Fruit fly (Drosophila melanogaster) whole organism, wandering third instar larva: ENCODE data around the gene fzr.

Source experiments
- Abd-B ChIP-seq: fragments of >200 bp; optimal IDR thresholded peaks from 2 replicates; lab custom pipeline; 2017; ENCODE audit warnings: missing biosample characterization, missing genetic modification characterization
- CG32264 ChIP-seq: fragments of 200-800 bp; sonication (Bioruptor generic); optimal IDR thresholded peaks from 2 replicates; lab custom pipeline; 2016; ENCODE audit warnings: missing biosample characterization, missing genetic modification characterization
- CG9705 ChIP-seq: fragments of 200-800 bp; sonication (Bioruptor generic); optimal IDR thresholded peaks from 2 replicates; lab custom pipeline; 2018; ENCODE audit warnings: missing biosample characterization, mild to moderate bottlenecking, missing genetic modification characterization
- Dfd ChIP-seq: fragments of >200 bp; optimal IDR thresholded peaks from 2 replicates; lab custom pipeline; 2017; ENCODE audit warnings: missing biosample characterization, missing genetic modification characterization
- Hr78 ChIP-seq: fragments of >200 bp; optimal IDR thresholded peaks from 2 replicates; lab custom pipeline; 2017; ENCODE audit warnings: missing biosample characterization, missing genetic modification characterization
- Jra ChIP-seq: sonication (Bioruptor generic); optimal IDR thresholded peaks from 2 replicates; lab custom pipeline; 2016; ENCODE audit warnings: missing biosample characterization, missing genetic modification characterization
- Mio ChIP-seq: sonication (Bioruptor generic); optimal IDR thresholded peaks from 2 replicates; lab custom pipeline; 2016; ENCODE audit warnings: missing biosample characterization, missing genetic modification characterization
- Myc ChIP-seq: fragments of >200 bp; optimal IDR thresholded peaks from 2 replicates; lab custom pipeline; 2017
- N ChIP-seq: fragments of >200 bp; optimal IDR thresholded peaks from 2 replicates; lab custom pipeline; 2018; ENCODE audit warnings: missing biosample characterization, missing external identifiers, missing genetic modification characterization
- Rel ChIP-seq, 2 experiments: fragments of 200-800 bp; sonication (Bioruptor generic) in 1 of 2; optimal IDR thresholded peaks; 2 replicates in 1 of 2; 3 replicates in 1 of 2; lab custom pipeline; 2016 to 2019; ENCODE audit warnings: mild to moderate bottlenecking in 2 of 2, missing biosample characterization in 2 of 2, missing genetic modification characterization in 2 of 2, moderate library complexity in 1 of 2
- Vsx2 ChIP-seq: fragments of 200-300, 225-300 bp; sonication (Bioruptor generic); optimal IDR thresholded peaks from 2 replicates; lab custom pipeline; 2018; ENCODE audit warnings: missing biosample characterization, missing genetic modification characterization; ENCODE audit not compliant: partially characterized antibody
- br ChIP-seq: fragments of 200-800 bp; sonication (Bioruptor generic); optimal IDR thresholded peaks from 2 replicates; lab custom pipeline; 2016; ENCODE audit warnings: missing biosample characterization, missing genetic modification characterization
- brk ChIP-seq: fragments of 200-800 bp; sonication (Bioruptor generic); optimal IDR thresholded peaks from 2 replicates; lab custom pipeline; 2016; ENCODE audit warnings: missing biosample characterization, mild to moderate bottlenecking, missing genetic modification characterization
- dmrt93B ChIP-seq: fragments of 200-800 bp; sonication (Bioruptor generic); optimal IDR thresholded peaks from 2 replicates; lab custom pipeline; 2018; ENCODE audit warnings: missing biosample characterization, mild to moderate bottlenecking, missing genetic modification characterization
- ey ChIP-seq: fragments of 200-800 bp; sonication (Bioruptor generic); optimal IDR thresholded peaks from 2 replicates; lab custom pipeline; 2016; ENCODE audit warnings: missing biosample characterization, missing genetic modification characterization
- foxo ChIP-seq, 2 experiments: fragments of 200-800 bp; sonication (Bioruptor generic); optimal IDR thresholded peaks; 2 replicates in 1 of 2; 3 replicates in 1 of 2; lab custom pipeline; 2016 to 2017; ENCODE audit warnings: missing biosample characterization in 2 of 2, missing genetic modification characterization in 2 of 2
- h ChIP-seq: fragments of 200-800 bp; sonication (Bioruptor generic); optimal IDR thresholded peaks from 3 replicates; lab custom pipeline; 2016; ENCODE audit warnings: missing biosample characterization, mild to moderate bottlenecking, missing genetic modification characterization
- jim ChIP-seq: fragments of 175-275, 200-325 bp; sonication (Bioruptor generic); optimal IDR thresholded peaks from 2 replicates; lab custom pipeline; 2016; ENCODE audit warnings: missing biosample characterization, mild to moderate bottlenecking, missing genetic modification characterization
- pan ChIP-seq: fragments of >200 bp; optimal IDR thresholded peaks from 2 replicates; lab custom pipeline; 2017
- psq ChIP-seq: fragments of 200-800 bp; sonication (Bioruptor generic); optimal IDR thresholded peaks from 3 replicates; lab custom pipeline; 2017; ENCODE audit warnings: missing biosample characterization, mild to moderate bottlenecking, missing genetic modification characterization, moderate library complexity
- rgr ChIP-seq: fragments of 200-800 bp; sonication (Bioruptor generic); optimal IDR thresholded peaks from 3 replicates; lab custom pipeline; 2016; ENCODE audit warnings: missing biosample characterization, mild to moderate bottlenecking, missing genetic modification characterization
- sage ChIP-seq: fragments of 200-800 bp; sonication (Bioruptor generic); optimal IDR thresholded peaks from 2 replicates; lab custom pipeline; 2016; ENCODE audit warnings: missing biosample characterization, mild to moderate bottlenecking, missing genetic modification characterization
- usp ChIP-seq: fragments of >200 bp; optimal IDR thresholded peaks from 2 replicates; lab custom pipeline; 2017; ENCODE audit warnings: missing biosample characterization, missing genetic modification characterization
- woc ChIP-seq: sonication (Bioruptor generic); optimal IDR thresholded peaks from 2 replicates; lab custom pipeline; 2016; ENCODE audit warnings: missing biosample characterization, mild to moderate bottlenecking, missing genetic modification characterization

fzr gene

DNA sequence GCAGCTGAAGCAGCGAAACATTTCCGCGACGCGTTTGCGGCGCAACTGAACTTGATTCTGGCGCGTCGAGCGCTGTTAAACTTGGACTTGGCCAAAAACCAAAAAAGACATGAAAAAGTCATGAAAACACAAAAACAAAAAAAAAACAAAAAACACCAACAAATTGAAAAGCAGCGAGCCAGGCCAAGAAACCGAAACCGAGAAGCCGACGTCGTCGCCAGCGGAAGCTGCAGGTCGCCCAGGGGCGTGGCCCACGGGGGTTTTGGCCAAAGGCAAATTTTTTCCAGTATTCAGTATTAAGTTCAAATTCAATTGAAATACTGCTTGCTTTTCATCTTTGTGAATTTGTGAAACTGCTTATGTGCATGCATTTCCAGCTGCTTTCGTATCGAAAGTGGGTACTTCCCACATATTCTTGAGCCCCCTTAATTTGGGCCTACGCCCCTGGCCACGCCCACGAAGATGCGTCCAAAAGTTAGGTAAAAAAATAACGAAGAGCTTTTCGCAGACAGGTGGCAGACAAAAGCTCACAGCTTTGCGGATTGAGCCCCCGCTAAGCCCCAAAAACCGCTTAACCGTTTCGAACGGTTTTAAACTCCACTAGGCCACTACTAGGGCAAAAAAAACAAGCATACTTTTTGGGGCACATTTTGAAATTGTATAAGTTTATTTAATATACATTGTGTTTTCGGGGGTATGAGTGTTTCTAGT lies 12.5 kb downstream of the fzr start, which contains the start of gene CG3009 (continued):
- TF ChIP-seq foxo (GFP tag; optimal IDR thresholded peaks at IDR 0.05; lab: Kevin White, UChicago) (peak; percentile 80 to 99), sage (GFP tag; lab: Kevin White, UChicago) (peak; percentile 83), ey (GFP tag; lab: Kevin White, UChicago) (peak; percentile 98), woc (GFP tag; lab: Kevin White, UChicago) (peak; percentile 97), Vsx2 (GFP tag; lab: Kevin White, UChicago) (peak; percentile 82), CG9705 (GFP tag; lab: Kevin White, UChicago) (peak; percentile 97), N (GFP tag; lab: Kevin White, UChicago) (no peak), pan (lab: Kevin White, UChicago) (no peak), Hr78 (GFP tag; lab: Kevin White, UChicago) (no peak), Mio (GFP tag; lab: Kevin White, UChicago) (peak; percentile 85)
- TF ChIP-seq, all 38 proteins: peak for 30

DNA sequence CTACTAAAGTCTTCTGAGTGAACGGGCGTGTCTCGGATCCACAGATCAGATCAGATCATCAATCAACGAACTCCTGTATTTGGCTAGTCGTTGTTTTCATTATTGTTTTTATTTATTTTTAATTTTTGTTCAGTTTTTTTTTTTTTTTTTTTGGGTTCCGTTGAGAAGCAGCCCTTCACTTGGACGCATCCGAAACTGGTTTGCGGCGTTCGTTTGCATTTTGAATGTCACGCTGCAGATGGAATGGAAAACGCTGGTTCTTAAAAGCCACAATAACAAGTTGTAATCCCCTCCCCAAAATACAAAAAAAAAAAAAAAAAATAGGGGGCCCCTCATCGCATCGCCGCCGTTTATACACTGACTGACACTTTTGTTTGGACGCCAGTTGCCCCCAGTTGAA lies 15.2 kb downstream of the fzr start:
- TF ChIP-seq Jra (GFP tag; lab: Kevin White, UChicago): no peak
- TF ChIP-seq pan (lab: Kevin White, UChicago): no peak
- no peak for TF ChIP-seq sage (GFP tag; lab: Kevin White, UChicago)
- no peak for TF ChIP-seq CG32264 (GFP tag; lab: Kevin White, UChicago)
- no peak for TF ChIP-seq Mio (GFP tag; lab: Kevin White, UChicago)
- no peak for TF ChIP-seq dmrt93B (GFP tag; lab: Kevin White, UChicago)
- TF ChIP-seq psq: no peak
- TF ChIP-seq N (GFP tag; lab: Kevin White, UChicago): no peak

DNA sequence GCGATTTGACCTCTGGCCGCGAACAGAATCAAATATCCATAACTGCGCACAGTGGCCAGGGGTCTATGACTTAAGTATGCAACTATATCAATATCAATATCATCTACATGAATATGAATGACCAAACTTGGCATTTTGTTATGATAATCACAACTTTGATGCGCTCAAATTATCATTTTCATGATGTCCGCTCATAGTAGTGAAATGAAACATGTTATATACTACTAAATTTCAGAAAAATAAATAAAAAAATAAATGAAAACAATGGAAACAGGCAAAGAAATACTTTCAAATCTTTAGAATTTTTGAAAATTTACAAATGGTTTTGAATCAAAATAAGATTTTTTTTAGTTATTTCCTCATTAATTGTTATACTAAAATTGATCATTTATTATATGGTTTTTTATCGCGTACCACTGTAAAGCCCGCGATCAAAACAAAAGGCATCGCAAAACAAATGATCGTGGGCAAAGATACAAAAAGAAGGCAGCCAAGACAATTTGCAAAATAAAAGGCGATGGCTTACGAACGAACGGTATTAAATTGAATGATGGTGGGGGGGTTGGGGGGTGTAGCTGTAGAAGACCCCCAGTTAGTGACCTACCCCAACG lies 18.6 kb downstream of the fzr start:
- no peak for TF ChIP-seq ey (GFP tag; lab: Kevin White, UChicago)
- peak; percentile 47 for TF ChIP-seq psq
- TF ChIP-seq jim (GFP tag; lab: Kevin White, UChicago): no peak

DNA sequence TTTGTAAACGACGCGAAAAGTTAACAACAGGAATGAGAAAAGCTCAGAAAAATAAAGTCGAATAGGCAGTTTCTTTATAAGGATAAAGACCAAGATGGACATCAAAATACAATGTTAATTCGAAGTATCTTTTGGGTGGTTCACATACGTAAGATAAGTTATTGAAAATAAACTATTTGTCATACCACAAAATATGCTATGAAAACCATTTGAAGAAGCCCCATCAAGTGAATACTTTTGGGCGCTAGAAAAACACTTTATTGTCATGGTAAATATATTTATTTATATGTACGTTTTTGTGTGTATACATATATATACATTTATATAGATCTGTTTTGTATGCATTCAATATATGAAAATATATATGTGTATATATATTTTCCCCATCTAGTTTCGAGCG lies 21.4 kb downstream of the fzr start:
- no peak for TF ChIP-seq Hr78 (GFP tag; lab: Kevin White, UChicago)
- TF ChIP-seq N (GFP tag; lab: Kevin White, UChicago): peak; percentile 39
- TF ChIP-seq Myc (lab: Kevin White, UChicago): peak; percentile 76
- TF ChIP-seq br (GFP tag; lab: Kevin White, UChicago): no peak
- no peak for TF ChIP-seq Jra (GFP tag; lab: Kevin White, UChicago)
- TF ChIP-seq Abd-B: no peak

DNA sequence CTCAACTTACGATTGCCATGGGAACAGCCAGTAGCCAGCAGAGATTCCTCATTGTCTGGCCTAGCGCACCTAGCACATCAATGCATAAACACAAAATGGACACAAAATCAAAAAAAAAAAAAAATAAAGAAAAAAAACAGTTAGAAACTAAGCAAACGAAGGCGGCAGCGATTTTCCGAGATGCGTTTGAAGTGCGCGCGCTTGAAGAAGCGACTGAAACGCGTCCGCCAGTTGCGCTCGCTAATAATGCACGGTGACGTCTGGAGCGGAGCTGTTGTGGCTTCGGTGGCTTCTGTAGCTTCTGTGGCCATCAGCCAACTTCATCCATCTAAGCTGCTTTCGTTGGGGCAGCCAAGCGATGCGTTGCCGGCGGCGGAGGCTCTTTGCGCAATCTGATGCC lies 24.9 kb downstream of the fzr start, which contains the start of gene CG15473:
Gene CG15473, minus strand, starts transcription at position 101 of the 400 bp plus-strand sequence.
- no peak for TF ChIP-seq psq
- no peak for TF ChIP-seq Dfd (GFP tag; lab: Kevin White, UChicago)
- no peak for TF ChIP-seq usp (GFP tag; lab: Kevin White, UChicago)
- no peak for TF ChIP-seq Hr78 (GFP tag; lab: Kevin White, UChicago)
- TF ChIP-seq Vsx2 (GFP tag; lab: Kevin White, UChicago): no peak
- no peak for TF ChIP-seq Abd-B
- no peak for TF ChIP-seq Jra (GFP tag; lab: Kevin White, UChicago)
- no peak for TF ChIP-seq br (GFP tag; lab: Kevin White, UChicago)
- no peak for TF ChIP-seq ey (GFP tag; lab: Kevin White, UChicago)
- no peak for TF ChIP-seq h (GFP tag; lab: Kevin White, UChicago)
- no peak for TF ChIP-seq brk (GFP tag; lab: Kevin White, UChicago)
- TF ChIP-seq Myc (lab: Kevin White, UChicago): no peak

DNA sequence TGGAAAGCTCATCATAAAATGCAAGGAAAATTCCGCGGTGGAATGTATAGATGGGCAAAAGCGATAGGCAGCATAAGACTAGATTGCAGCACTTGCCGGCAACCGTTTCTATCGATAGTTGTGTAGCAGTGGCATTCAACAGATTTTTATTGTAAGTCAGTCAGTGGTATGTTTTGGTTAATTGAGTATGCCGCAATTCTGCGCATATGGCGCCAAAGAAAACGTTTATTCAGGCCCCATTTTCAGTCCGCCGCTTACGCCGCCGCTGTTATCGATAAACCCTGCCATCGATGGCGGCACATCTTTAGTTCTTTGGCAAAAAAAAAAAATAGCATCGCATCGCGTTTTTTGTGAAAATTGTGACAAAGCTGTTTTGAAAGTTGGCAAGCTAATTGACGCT lies 29.6 kb downstream of the fzr start, which contains the start of the genes Cbp80 and Torsin:
Gene Cbp80, plus strand, starts transcription at position 265 of the 400 bp plus-strand sequence.
Gene Torsin, minus strand, starts transcription at position 282 of the 400 bp plus-strand sequence.
- TF ChIP-seq rgr (peak; percentile 54), Jra (GFP tag; lab: Kevin White, UChicago) (no peak), Rel (GFP tag; optimal IDR thresholded peaks at IDR 0.05; lab: Kevin White, UChicago) (no peak), Rel (tag; optimal IDR thresholded peaks at IDR 0.05; lab: Kevin White, UChicago) (no peak)
